Worm (Caenorhabditis elegans): Measurements from ENCODE around the gene ceh-10.

DNA sequence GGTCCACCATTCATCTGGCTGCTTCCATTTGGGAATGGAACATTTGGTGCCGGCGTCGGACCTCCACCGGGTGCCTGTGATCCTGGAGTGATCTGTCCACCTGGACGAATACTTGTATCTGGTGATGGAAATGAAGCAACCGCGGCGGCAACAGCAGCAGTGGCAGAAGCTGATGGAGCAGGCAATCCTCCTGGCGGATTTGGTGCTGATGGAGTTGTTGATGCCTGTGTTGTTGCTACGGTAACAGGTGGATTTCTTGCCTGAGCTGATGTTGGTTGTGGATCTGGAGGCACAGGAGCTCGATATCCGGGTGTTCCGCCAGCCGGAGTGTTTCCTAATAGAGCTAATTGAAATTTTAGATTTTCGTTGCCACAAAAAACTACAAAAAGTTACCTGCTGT, 33.6 kb downstream of the ceh-10 start:
- TF ChIP-seq lin-39 (tag; optimal IDR thresholded peaks at IDR 0.05) (no peak), dpl-1 (GFP tag; optimal IDR thresholded peaks at IDR 0.05) (no peak), nhr-28 (tag; optimal IDR thresholded peaks at IDR 0.05) (no peak), nhr-237 (tag; optimal IDR thresholded peaks at IDR 0.05) (no peak), F37D6.2 (tag; optimal IDR thresholded peaks at IDR 0.05) (no peak), madf-9 (GFP tag; conservative IDR thresholded peaks at IDR 0.05) (no peak), dmd-9 (GFP tag; IDR thresholded peaks at IDR 0.05) (no peak), hif-1 (tag; optimal IDR thresholded peaks at IDR 0.05) (no peak)
